Worm (Caenorhabditis elegans) whole organism, L4 larva: ENCODE results near the gene dmsr-6.

ENCODE experiments used
- D1046.2 ChIP-seq: fragments of 200-800 bp; sonication (Bioruptor generic); IDR thresholded peaks from 2 replicates; pipeline ENCODE4 v1.3.6; 2022; ENCODE audit warnings: missing genetic modification characterization, missing compliant biosample characterization
- F37D6.2 ChIP-seq: sonication (generic microtip); optimal IDR thresholded peaks from 2 replicates; lab custom pipeline; 2016; ENCODE audit warnings: mild to moderate bottlenecking, missing genetic modification characterization, missing compliant biosample characterization
- F49E8.2 ChIP-seq: sonication (generic microtip); optimal IDR thresholded peaks from 2 replicates; lab custom pipeline; 2016; ENCODE audit warnings: missing compliant biosample characterization, mild to moderate bottlenecking, missing genetic modification characterization, borderline replicate concordance
- Y48G9A.11 ChIP-seq: fragments of 200-800 bp; sonication (Bioruptor generic); IDR thresholded peaks from 2 replicates; pipeline ENCODE4 v1.3.6; 2022; ENCODE audit warnings: missing genetic modification reagents, missing genetic modification characterization, missing compliant biosample characterization
- Y5F2A.4 ChIP-seq: fragments of 200-800 bp; sonication (Bioruptor generic); optimal IDR thresholded peaks from 2 replicates; lab custom pipeline; 2018; ENCODE audit warnings: mild to moderate bottlenecking, missing genetic modification characterization, missing compliant biosample characterization
- Y75B8A.6 ChIP-seq: fragments of 200-800 bp; sonication (Bioruptor generic); IDR thresholded peaks from 2 replicates; pipeline ENCODE4 v1.3.6; 2022; ENCODE audit warnings: missing genetic modification reagents, missing genetic modification characterization, missing compliant biosample characterization
- ZK546.5 ChIP-seq, 2 experiments: sonication (generic microtip); optimal IDR thresholded peaks; 2 replicates each; lab custom pipeline; 2017; ENCODE audit warnings: missing biosample characterization in 2 of 2, missing genetic modification characterization in 2 of 2
- aha-1 ChIP-seq: fragments of 150-350 bp; peaks from one replicate; lab custom pipeline; 2014; ENCODE audit warnings: missing biosample characterization, missing genetic modification characterization
- ama-1 ChIP-seq: fragments of 150-350 bp; optimal IDR thresholded peaks from 2 replicates; lab custom pipeline; 2014; ENCODE audit warnings: inconsistent platforms, mixed read lengths
- ceh-32 ChIP-seq: sonication (generic microtip); optimal IDR thresholded peaks from 2 replicates; lab custom pipeline; 2016; ENCODE audit warnings: mild to moderate bottlenecking, missing genetic modification characterization, missing compliant biosample characterization; ENCODE audit not compliant: poor library complexity
- ceh-44 ChIP-seq: fragments of 200-800 bp; sonication (Bioruptor generic); IDR thresholded peaks from 2 replicates; pipeline ENCODE4 v1.3.6; 2022; ENCODE audit warnings: missing genetic modification reagents, missing genetic modification characterization, missing compliant biosample characterization
- cey-2 ChIP-seq: sonication (generic microtip); optimal IDR thresholded peaks from 3 replicates; lab custom pipeline; 2017; ENCODE audit warnings: missing genetic modification characterization, mild to moderate bottlenecking, missing compliant biosample characterization, antibody characterized with exemption, borderline replicate concordance; ENCODE audit not compliant: insufficient read depth
- daf-8 ChIP-seq: fragments of 200-800 bp; sonication (Bioruptor generic); IDR thresholded peaks from 2 replicates; pipeline ENCODE4 v1.3.6; 2022; ENCODE audit warnings: missing genetic modification characterization, missing compliant biosample characterization
- dmd-6 ChIP-seq: fragments of 200-800 bp; sonication (Bioruptor generic); IDR thresholded peaks from 2 replicates; pipeline ENCODE4 v1.3.6; 2022; ENCODE audit warnings: missing genetic modification reagents, missing genetic modification characterization, missing compliant biosample characterization
- dpl-1 ChIP-seq: fragments of 150-350 bp; optimal IDR thresholded peaks from 2 replicates; lab custom pipeline; 2014; ENCODE audit warnings: missing biosample characterization, missing genetic modification reagents, missing genetic modification characterization
- duxl-1 ChIP-seq: sonication (generic microtip); optimal IDR thresholded peaks from 2 replicates; lab custom pipeline; 2016; ENCODE audit warnings: mild to moderate bottlenecking, missing genetic modification characterization, moderate library complexity, missing compliant biosample characterization; ENCODE audit not compliant: poor library complexity
- egl-27 ChIP-seq: sonication (generic microtip); optimal IDR thresholded peaks from 3 replicates; lab custom pipeline; 2017; ENCODE audit warnings: missing biosample characterization, missing genetic modification reagents, missing genetic modification characterization
- hlh-30 ChIP-seq: sonication (generic microtip); optimal IDR thresholded peaks from 2 replicates; lab custom pipeline; 2017; ENCODE audit warnings: antibody characterized with exemption, mild to moderate bottlenecking, missing genetic modification characterization, missing compliant biosample characterization; ENCODE audit not compliant: insufficient read depth
- lim-7 ChIP-seq: fragments of 200-800 bp; sonication (Bioruptor generic); IDR thresholded peaks from 2 replicates; pipeline ENCODE4 v1.3.6; 2022; ENCODE audit warnings: missing genetic modification characterization, missing compliant biosample characterization
- lin-13 ChIP-seq: fragments of 150-350 bp; optimal IDR thresholded peaks from 2 replicates; lab custom pipeline; 2014; ENCODE audit warnings: missing biosample characterization, missing genetic modification reagents, missing genetic modification characterization
- lin-29 ChIP-seq: fragments of 200-800 bp; sonication (Bioruptor generic); IDR thresholded peaks from 2 replicates; pipeline ENCODE4 v1.3.6; 2022; ENCODE audit warnings: missing genetic modification reagents, missing genetic modification characterization, missing compliant biosample characterization
- lin-38 ChIP-seq: fragments of 200-800 bp; sonication (Bioruptor generic); IDR thresholded peaks from 2 replicates; pipeline ENCODE4 v1.3.6; 2022; ENCODE audit warnings: missing genetic modification reagents, missing genetic modification characterization, missing compliant biosample characterization
- mes-2 ChIP-seq: sonication (generic microtip); optimal IDR thresholded peaks from 2 replicates; lab custom pipeline; 2016; ENCODE audit warnings: missing genotype, mild to moderate bottlenecking, missing genetic modification characterization, missing compliant biosample characterization; ENCODE audit not compliant: poor library complexity, severe bottlenecking
- mxl-2 ChIP-seq: fragments of 200-800 bp; sonication (Bioruptor generic); conservative IDR thresholded peaks from 2 replicates; pipeline ENCODE4 v1.3.6; 2022; ENCODE audit warnings: missing genetic modification reagents, missing genetic modification characterization, missing compliant biosample characterization
- nhr-10 ChIP-seq: fragments of 150-350 bp; optimal IDR thresholded peaks from 2 replicates; lab custom pipeline; 2014; ENCODE audit warnings: missing biosample characterization, missing genetic modification characterization
- nhr-11 ChIP-seq: fragments of 150-350 bp; optimal IDR thresholded peaks from 2 replicates; lab custom pipeline; 2014; ENCODE audit warnings: missing biosample characterization, missing genetic modification characterization
- nhr-237 ChIP-seq: sonication (generic microtip); optimal IDR thresholded peaks from 2 replicates; lab custom pipeline; 2017; ENCODE audit warnings: missing biosample characterization, missing genetic modification characterization
- nhr-28 ChIP-seq: fragments of 150-350 bp; optimal IDR thresholded peaks from 2 replicates; lab custom pipeline; 2014; ENCODE audit warnings: missing biosample characterization, missing genetic modification characterization
- nhr-42 ChIP-seq: fragments of 200-800 bp; sonication (Bioruptor generic); IDR thresholded peaks from 2 replicates; pipeline ENCODE4 v1.3.6; 2022; ENCODE audit warnings: missing genetic modification characterization, missing compliant biosample characterization
- nhr-76 ChIP-seq: fragments of 150-350 bp; optimal IDR thresholded peaks from 2 replicates; lab custom pipeline; 2014; ENCODE audit warnings: missing biosample characterization, missing genetic modification characterization
- nhr-77 ChIP-seq: fragments of 150-350 bp; optimal IDR thresholded peaks from 2 replicates; lab custom pipeline; 2014; ENCODE audit warnings: missing biosample characterization, missing genetic modification characterization
- pha-4 ChIP-seq, 2 experiments: fragments of 150-350 bp in 1 of 2; fragments of 200-800 bp in 1 of 2; sonication (Bioruptor generic) in 1 of 2; IDR thresholded peaks in 1 of 2; optimal IDR thresholded peaks in 1 of 2; 2 replicates each; pipeline versions ENCODE4 v1.3.6 to Lab custom; 2014 to 2022; ENCODE audit warnings: missing genetic modification characterization in 2 of 2, missing genetic modification reagents in 2 of 2, missing biosample characterization in 1 of 2, missing compliant biosample characterization in 1 of 2
- sdz-12 ChIP-seq: fragments of 200-800 bp; sonication (Bioruptor generic); optimal IDR thresholded peaks from 2 replicates; lab custom pipeline; 2018; ENCODE audit warnings: mild to moderate bottlenecking, missing genetic modification characterization, missing compliant biosample characterization
- skn-1 ChIP-seq: fragments of 150-350 bp; optimal IDR thresholded peaks from 2 replicates; lab custom pipeline; 2014; ENCODE audit warnings: missing biosample characterization, missing genetic modification characterization
- snpc-1.2 ChIP-seq: fragments of 200-800 bp; sonication (Bioruptor generic); IDR thresholded peaks from 2 replicates; pipeline ENCODE4 v1.3.6; 2022; ENCODE audit warnings: missing genetic modification reagents, missing genetic modification characterization, missing compliant biosample characterization
- spr-3 ChIP-seq: fragments of 200-800 bp; sonication (Bioruptor generic); optimal IDR thresholded peaks from 2 replicates; lab custom pipeline; 2018; ENCODE audit warnings: mild to moderate bottlenecking, missing genetic modification characterization, missing compliant biosample characterization
- unc-130 ChIP-seq: sonication (generic microtip); optimal IDR thresholded peaks from 2 replicates; lab custom pipeline; 2016; ENCODE audit warnings: missing genetic modification reagents, missing genetic modification characterization, missing compliant biosample characterization
- unc-62 ChIP-seq, 3 experiments: fragments of 150-350 bp in 1 of 3; sonication (generic microtip); optimal IDR thresholded peaks in 2 of 3; peaks in 1 of 3; 1 replicate in 1 of 3; 2 replicates in 2 of 3; lab custom pipeline; 2014 to 2017; ENCODE audit warnings: missing biosample characterization in 3 of 3, missing genetic modification characterization in 3 of 3, missing genetic modification reagents in 3 of 3, missing genotype in 1 of 3
- vab-7 ChIP-seq: fragments of 200-800 bp; sonication (Bioruptor generic); IDR thresholded peaks from 2 replicates; pipeline ENCODE4 v1.3.6; 2022; ENCODE audit warnings: missing genetic modification reagents, missing genetic modification characterization, missing compliant biosample characterization
- zag-1 ChIP-seq: fragments of 150-350 bp; optimal IDR thresholded peaks from 2 replicates; lab custom pipeline; 2014; ENCODE audit warnings: missing biosample characterization, missing genetic modification characterization
- zfp-3 ChIP-seq: fragments of 200-800 bp; sonication (Bioruptor generic); conservative IDR thresholded peaks from 2 replicates; pipeline ENCODE4 v1.3.6; 2022; ENCODE audit warnings: missing genetic modification reagents, missing genetic modification characterization, missing compliant biosample characterization
- zip-2 ChIP-seq: fragments of 150-350 bp; optimal IDR thresholded peaks from 2 replicates; lab custom pipeline; 2014; ENCODE audit warnings: missing biosample characterization, missing genetic modification characterization

The dmsr-6 gene

ce11 chrII:14474700-14475099 is 19.3 kb downstream of the dmsr-6 start (continued):
- TF ChIP-seq F49E8.2 (tag; lab: Kevin White, UChicago) (no peak), duxl-1 (tag; lab: Kevin White, UChicago) (no peak), sdz-12 (GFP tag; lab: Kevin White, UChicago) (no peak), ama-1 (lab: Kevin White, UChicago) (no peak), nhr-237 (tag; lab: Kevin White, UChicago) (no peak), pha-4 (GFP tag; IDR thresholded peaks at IDR 0.05; lab: Robert Waterston, UW) (peak; percentile 46; the same call in 1 of the 2 replicates), pha-4 (tag; optimal IDR thresholded peaks at IDR 0.05; lab: Kevin White, UChicago) (no peak), lim-7 (GFP tag; lab: Robert Waterston, UW) (no peak; the same call in 1 of the 2 replicates), unc-130 (no peak), Y5F2A.4 (GFP tag; lab: Kevin White, UChicago) (no peak), Y75B8A.6 (no peak), nhr-77 (peak; percentile 58)

ce11 chrII:14479583-14480245 is 24.3 kb downstream of the dmsr-6 start, which contains the start of gene C13B4.1:
Gene C13B4.1 (minus strand): TSS chrII:14479633.
- TF ChIP-seq snpc-1.2, result 0 out of 2 replicates have a peak, but pooled peaks have one; percentile 47
- TF ChIP-seq unc-130, result peak; percentile 52
- TF ChIP-seq dpl-1 (GFP tag; lab: Kevin White, UChicago), result peak; percentile 23
- peak; percentile 46 for TF ChIP-seq aha-1 (tag; lab: Kevin White, UChicago)
- TF ChIP-seq duxl-1 (tag; lab: Kevin White, UChicago), result no peak
- 0 out of 2 replicates have a peak, but pooled peaks have one; percentile 19 for TF ChIP-seq vab-7 (GFP tag; lab: Robert Waterston, UW)
- TF ChIP-seq ceh-44, result 0 out of 2 replicates have a peak, but pooled peaks have one; percentile 9
- peak; percentile 93 for TF ChIP-seq lin-38 (GFP tag; lab: Robert Waterston, UW)
- TF ChIP-seq Y48G9A.11, result peak; percentile 48; the same call in 1 of the 2 replicates
- peak; percentile 68 for TF ChIP-seq F49E8.2 (tag; lab: Kevin White, UChicago)
- no peak for TF ChIP-seq ceh-32 (tag; lab: Kevin White, UChicago)
- TF ChIP-seq mes-2, result peak; percentile 75
- no peak for TF ChIP-seq lin-29 (GFP tag; lab: Robert Waterston, UW)

ce11 chrII:14480772-14481171 is 25.3 kb downstream of the dmsr-6 start:
- TF ChIP-seq nhr-28 (peak; percentile 17), lin-13 (no peak), nhr-10 (no peak)

ce11 chrII:14483813-14484212 is 28.4 kb downstream of the dmsr-6 start:
- TF ChIP-seq F37D6.2 (no peak), unc-62 (GFP tag; optimal IDR thresholded peaks at IDR 0.05 in 1 of 2; lab: Kevin White, UChicago) (peak in 1 of 2 experiments; percentile 91), unc-62 (tag; optimal IDR thresholded peaks at IDR 0.05; lab: Kevin White, UChicago) (no peak)

- no peak for TF ChIP-seq D1046.2
- TF ChIP-seq lin-29 (GFP tag; lab: Robert Waterston, UW), result no peak
- TF ChIP-seq spr-3, result no peak
- no peak for TF ChIP-seq zip-2 (tag; lab: Kevin White, UChicago)
- TF ChIP-seq zag-1 (tag; lab: Kevin White, UChicago), result no peak
- TF ChIP-seq nhr-76, result no peak
- peak; percentile 80 for TF ChIP-seq nhr-42 (GFP tag; lab: Robert Waterston, UW)
- no peak for TF ChIP-seq egl-27
- no peak for TF ChIP-seq skn-1
- no peak for TF ChIP-seq Y48G9A.11
- TF ChIP-seq mxl-2, result no peak
- peak; percentile 60 for TF ChIP-seq nhr-77
- TF ChIP-seq zfp-3 (GFP tag; lab: Robert Waterston, UW), result 0 out of 2 replicates have a peak, but pooled peaks have one; percentile 23
- TF ChIP-seq nhr-11 (tag; lab: Kevin White, UChicago), result no peak
- peak; percentile 18 for TF ChIP-seq hlh-30 (tag; lab: Kevin White, UChicago)
- no peak for TF ChIP-seq daf-8 (GFP tag; lab: Robert Waterston, UW)
- no peak for TF ChIP-seq cey-2 (tag; lab: Kevin White, UChicago)
- TF ChIP-seq dmd-6 (GFP tag; lab: Robert Waterston, UW), result peak; percentile 53
- no peak for TF ChIP-seq ZK546.5 (tag; optimal IDR thresholded peaks at IDR 0.05; lab: Kevin White, UChicago)
These were observed 33.2 kb downstream of the dmsr-6 start, which contains the start of gene usp-14 for ce11 chrII:14488661-14489060. Gene usp-14 (minus strand): TSS chrII:14488688.
